Fruit fly (Drosophila melanogaster) whole organism, embryonic: Measurements from ENCODE around the gene Hs2st.

Source experiments
- B-H2 ChIP-seq: fragments of 200-800 bp; sonication (Bioruptor generic); optimal IDR thresholded peaks from 2 replicates; lab custom pipeline; 2018; ENCODE audit warnings: missing biosample characterization, mild to moderate bottlenecking, missing genetic modification characterization
- CG11398 ChIP-seq: fragments of 200-800 bp; sonication (Bioruptor generic); optimal IDR thresholded peaks from 2 replicates; lab custom pipeline; 2016; ENCODE audit warnings: missing biosample characterization, missing genetic modification characterization
- CG12104 ChIP-seq: fragments of 200-800 bp; sonication (Bioruptor generic); optimal IDR thresholded peaks from 3 replicates; lab custom pipeline; 2016; ENCODE audit warnings: missing biosample characterization, missing genetic modification characterization
- CG12155 ChIP-seq: fragments of 200-800 bp; sonication (Bioruptor generic); optimal IDR thresholded peaks from 3 replicates; lab custom pipeline; 2016; ENCODE audit warnings: missing biosample characterization, missing genetic modification characterization
- CG14441 ChIP-seq: fragments of 200-800 bp; sonication (Bioruptor generic); IDR thresholded peaks from 2 replicates; pipeline ENCODE4 v1.3.6; 2022; ENCODE audit warnings: missing biosample characterization, missing genetic modification characterization
- CG15011 ChIP-seq: fragments of 200-800 bp; sonication (Bioruptor generic); optimal IDR thresholded peaks from 3 replicates; lab custom pipeline; 2018; ENCODE audit warnings: missing biosample characterization, mild to moderate bottlenecking, missing genetic modification characterization
- CG15601 ChIP-seq: fragments of 200-800 bp; sonication (Bioruptor generic); optimal IDR thresholded peaks from 3 replicates; lab custom pipeline; 2019; ENCODE audit warnings: missing biosample characterization, mild to moderate bottlenecking, missing genetic modification characterization, moderate library complexity
- CG1603 ChIP-seq: fragments of 200-800 bp; sonication (Bioruptor generic); optimal IDR thresholded peaks from 2 replicates; lab custom pipeline; 2019; ENCODE audit warnings: missing biosample characterization, mild to moderate bottlenecking, missing genetic modification characterization, moderate library complexity
- CG2199 ChIP-seq: fragments of 200-800 bp; sonication (Bioruptor generic); IDR thresholded peaks from 3 replicates; pipeline ENCODE4 v1.3.6; 2022; ENCODE audit warnings: missing biosample characterization, missing genetic modification characterization
- CG32532 ChIP-seq: fragments of 200-800 bp; sonication (Bioruptor generic); IDR thresholded peaks from 2 replicates; pipeline ENCODE4 v1.3.6; 2022; ENCODE audit warnings: missing biosample characterization, missing genetic modification characterization
- CG4328 ChIP-seq: fragments of 200-800 bp; sonication (Bioruptor generic); optimal IDR thresholded peaks from 3 replicates; lab custom pipeline; 2017; ENCODE audit warnings: missing biosample characterization, missing genetic modification reagents, missing genetic modification characterization
- CG4854 ChIP-seq: fragments of 200-800 bp; sonication (Bioruptor generic); optimal IDR thresholded peaks from 2 replicates; lab custom pipeline; 2016; ENCODE audit warnings: missing biosample characterization, missing genetic modification characterization, inconsistent platforms
- CG5180 ChIP-seq: fragments of 200-800 bp; sonication (Bioruptor generic); optimal IDR thresholded peaks from 3 replicates; lab custom pipeline; 2017; ENCODE audit warnings: missing biosample characterization, missing genetic modification characterization, mild to moderate bottlenecking, moderate library complexity, missing genetic modification reagents
- CG6654 ChIP-seq: fragments of 200-800 bp; sonication (Bioruptor generic); optimal IDR thresholded peaks from 2 replicates; lab custom pipeline; 2017; ENCODE audit warnings: missing biosample characterization, mild to moderate bottlenecking, missing genetic modification characterization
- CG7271 ChIP-seq: fragments of 200-800 bp; sonication (Bioruptor generic); optimal IDR thresholded peaks from 2 replicates; lab custom pipeline; 2018; ENCODE audit warnings: missing biosample characterization, mild to moderate bottlenecking, missing genetic modification characterization, moderate library complexity
- CG7556 ChIP-seq: fragments of 200-800 bp; sonication (Bioruptor generic); optimal IDR thresholded peaks from 2 replicates; lab custom pipeline; 2017; ENCODE audit warnings: missing biosample characterization, mild to moderate bottlenecking, missing genetic modification characterization
- CG7745 ChIP-seq: fragments of 200-800 bp; sonication (Bioruptor generic); optimal IDR thresholded peaks from 2 replicates; lab custom pipeline; 2018; ENCODE audit warnings: missing biosample characterization, mild to moderate bottlenecking, missing genetic modification characterization, moderate library complexity
- CG7786 ChIP-seq: fragments of 200-800 bp; sonication (Bioruptor generic); optimal IDR thresholded peaks from 2 replicates; lab custom pipeline; 2016; ENCODE audit warnings: missing biosample characterization, missing genetic modification characterization
- E2f1 ChIP-seq: fragments of 200-800 bp; sonication (Bioruptor generic); IDR thresholded peaks from 2 replicates; pipeline ENCODE4 v1.3.6; 2022; ENCODE audit warnings: missing biosample characterization, missing genetic modification characterization
- Hr3 ChIP-seq: fragments of 200-800 bp; sonication (Bioruptor generic); optimal IDR thresholded peaks from 3 replicates; lab custom pipeline; 2016; ENCODE audit warnings: missing biosample characterization, missing genetic modification characterization
- MBD-R2 ChIP-seq: fragments of 200-800 bp; sonication (Bioruptor generic); IDR thresholded peaks from 2 replicates; pipeline ENCODE4 v1.3.6; 2022; ENCODE audit warnings: missing biosample characterization, missing genetic modification characterization
- MESR4 ChIP-seq: fragments of 200-800 bp; sonication (Bioruptor generic); optimal IDR thresholded peaks from 2 replicates; lab custom pipeline; 2018; ENCODE audit warnings: missing biosample characterization, mild to moderate bottlenecking, missing genetic modification characterization, moderate library complexity
- Neu2 ChIP-seq: fragments of 200-800 bp; sonication (Bioruptor generic); optimal IDR thresholded peaks from 3 replicates; lab custom pipeline; 2016; ENCODE audit warnings: missing biosample characterization, missing genetic modification characterization, borderline replicate concordance
- Poxn ChIP-seq: fragments of 200-800 bp; sonication (Bioruptor generic); IDR thresholded peaks from 2 replicates; pipeline ENCODE4 v1.3.6; 2022; ENCODE audit warnings: missing biosample characterization, missing genetic modification characterization
- Ptx1 ChIP-seq: fragments of 200-800 bp; sonication (Bioruptor generic); IDR thresholded peaks from 2 replicates; pipeline ENCODE4 v1.3.6; 2022; ENCODE audit warnings: missing biosample characterization, missing genetic modification characterization
- Rx ChIP-seq: fragments of 200-800 bp; sonication (Bioruptor generic); IDR thresholded peaks from 2 replicates; pipeline ENCODE4 v1.3.6; 2022; ENCODE audit warnings: missing biosample characterization, missing genetic modification characterization
- ac ChIP-seq: fragments of 200-800 bp; sonication (Bioruptor generic); optimal IDR thresholded peaks from 3 replicates; lab custom pipeline; 2017; ENCODE audit warnings: missing biosample characterization, mild to moderate bottlenecking, missing genetic modification characterization
- amos ChIP-seq: fragments of 200-800 bp; sonication (Bioruptor generic); IDR thresholded peaks from 2 replicates; pipeline ENCODE4 v1.3.6; 2022; ENCODE audit warnings: missing biosample characterization, missing genetic modification characterization; ENCODE audit not compliant: partially characterized antibody
- btn ChIP-seq: fragments of 200-800 bp; sonication (Bioruptor generic); optimal IDR thresholded peaks from 2 replicates; lab custom pipeline; 2016; ENCODE audit warnings: missing biosample characterization, missing genetic modification characterization
- cg ChIP-seq: fragments of 200-800 bp; sonication (Bioruptor generic); optimal IDR thresholded peaks from 3 replicates; lab custom pipeline; 2019; ENCODE audit warnings: missing biosample characterization, mild to moderate bottlenecking, missing genetic modification characterization, moderate library complexity
- dati ChIP-seq: fragments of 200-800 bp; sonication (Bioruptor generic); IDR thresholded peaks from 2 replicates; pipeline ENCODE4 v1.3.6; 2022; ENCODE audit warnings: missing biosample characterization, missing genetic modification characterization
- dmrt11E ChIP-seq: fragments of 200-800 bp; sonication (Bioruptor generic); optimal IDR thresholded peaks from 3 replicates; lab custom pipeline; 2018; ENCODE audit warnings: missing biosample characterization, mild to moderate bottlenecking, missing genetic modification characterization, moderate library complexity
- ewg ChIP-seq: fragments of 200-800 bp; sonication (Bioruptor generic); optimal IDR thresholded peaks from 3 replicates; lab custom pipeline; 2017; ENCODE audit warnings: mild to moderate bottlenecking, missing biosample characterization, missing genetic modification reagents, missing genetic modification characterization
- fru ChIP-seq: fragments of >200 bp; optimal IDR thresholded peaks from 2 replicates; lab custom pipeline; 2017
- jigr1 ChIP-seq: fragments of 200-800 bp; sonication (Bioruptor generic); IDR thresholded peaks from 3 replicates; pipeline ENCODE4 v1.3.6; 2022; ENCODE audit warnings: missing biosample characterization, missing genetic modification characterization
- kay ChIP-seq: fragments of 200-800 bp; sonication (Bioruptor generic); optimal IDR thresholded peaks from 2 replicates; lab custom pipeline; 2016; ENCODE audit warnings: missing biosample characterization, missing genetic modification characterization
- ken ChIP-seq: fragments of 200-800 bp; sonication (Bioruptor generic); IDR thresholded peaks from 3 replicates; pipeline ENCODE4 v1.3.6; 2022; ENCODE audit warnings: missing biosample characterization, missing genetic modification characterization
- klu ChIP-seq: fragments of 200-800 bp; sonication (Bioruptor generic); IDR thresholded peaks from 2 replicates; pipeline ENCODE4 v1.3.6; 2022; ENCODE audit warnings: missing biosample characterization, missing genetic modification characterization
- lola ChIP-seq, 3 experiments: fragments of >200 bp in 2 of 3; fragments of 200-800 bp in 1 of 3; sonication (Bioruptor generic) in 1 of 3; optimal IDR thresholded peaks; 2 replicates each; lab custom pipeline; 2017 to 2019; ENCODE audit warnings: missing biosample characterization in 3 of 3, missing genetic modification characterization in 3 of 3, mild to moderate bottlenecking in 1 of 3, moderate library complexity in 1 of 3
- maf-S ChIP-seq: fragments of 200-800 bp; sonication (Bioruptor generic); optimal IDR thresholded peaks from 2 replicates; lab custom pipeline; 2016; ENCODE audit warnings: missing biosample characterization, missing genetic modification characterization
- mirr ChIP-seq: fragments of 200-800 bp; sonication (Bioruptor generic); optimal IDR thresholded peaks from 3 replicates; lab custom pipeline; 2018; ENCODE audit warnings: missing biosample characterization, mild to moderate bottlenecking, missing genetic modification characterization
- nerfin-1 ChIP-seq: fragments of 200-800 bp; sonication (Bioruptor generic); optimal IDR thresholded peaks from 3 replicates; lab custom pipeline; 2019; ENCODE audit warnings: missing biosample characterization, mild to moderate bottlenecking, missing genetic modification characterization, moderate library complexity
- org-1 ChIP-seq: fragments of 200-800 bp; sonication (Bioruptor generic); optimal IDR thresholded peaks from 2 replicates; lab custom pipeline; 2017; ENCODE audit warnings: missing biosample characterization, missing genetic modification characterization
- peb ChIP-seq: fragments of 200-800 bp; sonication (Bioruptor generic); IDR thresholded peaks from 2 replicates; pipeline ENCODE4 v1.3.6; 2022; ENCODE audit warnings: missing biosample characterization, missing genetic modification characterization
- pfk ChIP-seq: fragments of 200-800 bp; sonication (Bioruptor generic); optimal IDR thresholded peaks from 2 replicates; lab custom pipeline; 2018; ENCODE audit warnings: missing biosample characterization, mild to moderate bottlenecking, missing genetic modification characterization, moderate library complexity
- pho ChIP-seq: fragments of 200-800 bp; sonication (Bioruptor generic); optimal IDR thresholded peaks from 2 replicates; lab custom pipeline; 2016; ENCODE audit warnings: missing biosample characterization, missing genetic modification characterization
- sc ChIP-seq, 3 experiments: fragments of >200 bp in 2 of 3; fragments of 200-800 bp in 1 of 3; sonication (Bioruptor generic) in 1 of 3; optimal IDR thresholded peaks; 2 replicates in 2 of 3; 3 replicates in 1 of 3; lab custom pipeline; 2017; ENCODE audit warnings: mild to moderate bottlenecking in 1 of 3, missing biosample characterization in 1 of 3, missing genetic modification characterization in 1 of 3, missing genetic modification reagents in 1 of 3
- scrt ChIP-seq: fragments of 200-800 bp; sonication (Bioruptor generic); optimal IDR thresholded peaks from 2 replicates; lab custom pipeline; 2018; ENCODE audit warnings: missing biosample characterization, mild to moderate bottlenecking, missing genetic modification characterization, moderate library complexity
- stc ChIP-seq: fragments of 200-800 bp; sonication (Bioruptor generic); IDR thresholded peaks from 2 replicates; pipeline ENCODE4 v1.3.6; 2022; ENCODE audit warnings: missing biosample characterization, missing genetic modification characterization
- trem ChIP-seq: fragments of 200-800 bp; optimal IDR thresholded peaks from 3 replicates; lab custom pipeline; 2019; ENCODE audit warnings: missing biosample characterization, mild to moderate bottlenecking, missing genetic modification characterization, moderate library complexity
- zfh1 ChIP-seq: fragments of 200-800 bp; sonication (Bioruptor generic); IDR thresholded peaks from 3 replicates; pipeline ENCODE4 v1.3.6; 2022; ENCODE audit warnings: missing biosample characterization, missing genetic modification characterization

The Hs2st gene

dm6 chr2L:19489997-19490461, 45.5 kb upstream of the Hs2st start, which contains the start of the genes CG10194 and CG18094 (continued):
- TF ChIP-seq fru = no peak
- 0 out of 2 replicates have a peak, but pooled peaks have one; percentile 24 for TF ChIP-seq E2f1 (GFP tag; lab: Robert Waterston, UW)
- TF ChIP-seq Neu2 (GFP tag; lab: Kevin White, UChicago) = no peak
- TF ChIP-seq Rx (GFP tag; lab: Robert Waterston, UW) = no peak
- peak; percentile 34; the same call in 1 of the 2 replicates for TF ChIP-seq stc
- no peak for TF ChIP-seq CG7786 (GFP tag; lab: Kevin White, UChicago)
- TF ChIP-seq nerfin-1 (tag; lab: Kevin White, UChicago) = no peak
- TF ChIP-seq maf-S (GFP tag; lab: Kevin White, UChicago) = no peak
- TF ChIP-seq CG11398 (GFP tag; lab: Kevin White, UChicago) = no peak
- no peak for TF ChIP-seq CG7271 (tag; lab: Kevin White, UChicago)
- TF ChIP-seq klu = no peak
- TF ChIP-seq Ptx1 (GFP tag; lab: Robert Waterston, UW) = peak; percentile 41; the same call in 1 of the 2 replicates
- peak; percentile 17 for TF ChIP-seq trem
- no peak for TF ChIP-seq CG1603
- TF ChIP-seq lola (GFP tag; optimal IDR thresholded peaks at IDR 0.05; lab: Kevin White, UChicago) = no peak
- no peak for TF ChIP-seq pfk (GFP tag; lab: Kevin White, UChicago)
- no peak for TF ChIP-seq CG7556 (GFP tag; lab: Kevin White, UChicago)
- TF ChIP-seq sc (optimal IDR thresholded peaks at IDR 0.05; lab: Kevin White, UChicago) = no peak
- no peak for TF ChIP-seq sc (GFP tag; optimal IDR thresholded peaks at IDR 0.05; lab: Kevin White, UChicago)
- TF ChIP-seq ken = no peak
- no peak for TF ChIP-seq dmrt11E (tag; lab: Kevin White, UChicago)
- no peak for TF ChIP-seq mirr (GFP tag; lab: Kevin White, UChicago)
- TF ChIP-seq org-1 = no peak
- peak; percentile 8 for TF ChIP-seq CG7745 (tag; lab: Kevin White, UChicago)
- TF ChIP-seq scrt (GFP tag; lab: Kevin White, UChicago) = peak; percentile 92
- TF ChIP-seq Poxn (GFP tag; lab: Robert Waterston, UW) = no peak
- TF ChIP-seq zfh1 = no peak
- TF ChIP-seq CG15601 (tag; lab: Kevin White, UChicago) = peak; percentile 3
- TF ChIP-seq Hr3 = peak; percentile 57
- TF ChIP-seq CG5180 (GFP tag; lab: Kevin White, UChicago) = no peak
- TF ChIP-seq B-H2 = no peak
- peak; percentile 2 for TF ChIP-seq kay (GFP tag; lab: Kevin White, UChicago)
- TF ChIP-seq ac = no peak
- no peak for TF ChIP-seq CG12104 (GFP tag; lab: Kevin White, UChicago)
- no peak for TF ChIP-seq CG2199
- TF ChIP-seq jigr1 = no peak
- TF ChIP-seq peb (GFP tag; lab: Robert Waterston, UW) = no peak
- peak; percentile 74; the same call in 1 of the 2 replicates for TF ChIP-seq CG32532 (GFP tag; lab: Robert Waterston, UW)
- no peak for TF ChIP-seq cg
- peak; percentile 91 for TF ChIP-seq MBD-R2
- peak; percentile 69; the same call in 1 of the 2 replicates for TF ChIP-seq amos (GFP tag; lab: Robert Waterston, UW)
- TF ChIP-seq CG4854 (GFP tag; lab: Kevin White, UChicago) = no peak
- no peak for TF ChIP-seq pho (GFP tag; lab: Kevin White, UChicago)
- TF ChIP-seq btn (GFP tag; lab: Kevin White, UChicago) = no peak
- no peak for TF ChIP-seq CG6654
- TF ChIP-seq dati (GFP tag; lab: Robert Waterston, UW) = no peak
- TF ChIP-seq CG4328 (GFP tag; lab: Kevin White, UChicago) = no peak
- peak; percentile 57 for TF ChIP-seq CG12155
- peak; percentile 30; the same call in 1 of the 2 replicates for TF ChIP-seq CG14441 (GFP tag; lab: Robert Waterston, UW)
- no peak for TF ChIP-seq CG15011 (GFP tag; lab: Kevin White, UChicago)
- TF ChIP-seq MESR4 (GFP tag; lab: Kevin White, UChicago) = peak; percentile 35
- TF ChIP-seq ewg (GFP tag; lab: Kevin White, UChicago) = no peak
